Worm (Caenorhabditis elegans): Measurements from ENCODE around the gene prdm-14.

DNA sequence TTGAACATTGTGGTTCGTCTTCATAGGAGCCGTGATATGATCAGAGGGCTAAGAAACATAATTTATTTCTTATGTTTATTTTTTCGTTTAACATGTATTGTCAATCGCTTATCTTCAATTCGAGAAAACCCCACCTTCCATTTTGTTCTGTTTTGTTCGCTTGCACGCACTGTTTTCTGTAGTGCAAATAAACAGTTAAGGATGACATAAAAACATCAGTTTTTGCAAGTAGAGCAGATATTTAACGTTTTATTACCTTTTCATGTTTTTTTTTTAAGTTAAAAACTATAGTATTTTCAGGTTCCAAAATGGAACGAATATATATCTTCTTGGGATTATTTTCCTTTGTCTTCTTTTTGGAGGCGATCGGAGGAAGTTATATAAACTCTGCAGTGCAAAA lies 11.3 kb downstream of the prdm-14 start, which contains the start of gene F47E1.2:
- no peak for TF ChIP-seq fkh-10 (GFP tag; optimal IDR thresholded peaks at IDR 0.05)
- TF ChIP-seq lin-15B (tag; optimal IDR thresholded peaks at IDR 0.05), result no peak
- no peak for TF ChIP-seq egl-27 (tag; optimal IDR thresholded peaks at IDR 0.05)
- TF ChIP-seq nhr-11 (tag; optimal IDR thresholded peaks at IDR 0.05), result no peak
- no peak for TF ChIP-seq ces-1 (GFP tag; optimal IDR thresholded peaks at IDR 0.05)
- TF ChIP-seq rbr-2 (tag; optimal IDR thresholded peaks at IDR 0.05), result no peak
- TF ChIP-seq spr-3 (GFP tag; optimal IDR thresholded peaks at IDR 0.05), result no peak
- TF ChIP-seq lin-13 (GFP tag; optimal IDR thresholded peaks at IDR 0.05), result no peak
- TF ChIP-seq nhr-237 (tag; optimal IDR thresholded peaks at IDR 0.05), result no peak
- TF ChIP-seq jun-1 (tag; optimal IDR thresholded peaks at IDR 0.05), result no peak

All from whole organism, L4 larva.